Fruit fly (Drosophila melanogaster): ENCODE measurements around the gene RpS13.

DNA sequence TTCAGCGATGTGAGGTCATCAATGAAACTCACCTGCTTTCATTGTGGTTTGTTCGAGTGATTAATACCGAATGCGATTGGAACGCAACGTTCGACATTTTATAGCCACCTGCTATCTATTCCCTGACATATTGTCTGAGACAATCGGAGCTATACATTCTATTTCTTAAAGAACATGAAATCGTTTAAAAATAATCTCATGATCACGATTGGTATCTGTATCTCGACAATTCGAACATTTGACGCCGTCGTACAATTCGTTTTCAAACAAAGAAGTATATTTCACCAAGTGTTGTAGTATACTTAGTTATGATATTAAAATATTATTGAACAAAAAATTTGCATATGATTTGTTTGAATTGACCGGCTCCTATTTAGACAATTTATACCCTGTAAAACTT lies 30.4 kb upstream of the RpS13 start, which contains the start of gene Peritrophin-15b:
- TF ChIP-seq CG7745 (tag; optimal IDR thresholded peaks at IDR 0.05) (no peak), CG9932 (GFP tag; IDR thresholded peaks at IDR 0.05) (no peak), pho (GFP tag; optimal IDR thresholded peaks at IDR 0.05) (no peak), CG6689 (GFP tag; IDR thresholded peaks at IDR 0.05) (no peak), Fer1 (GFP tag; optimal IDR thresholded peaks at IDR 0.05) (no peak), CG9797 (GFP tag; optimal IDR thresholded peaks at IDR 0.05) (no peak), CG6654 (GFP tag; optimal IDR thresholded peaks at IDR 0.05) (no peak), slou (GFP tag; optimal IDR thresholded peaks at IDR 0.05) (no peak), CG6254 (GFP tag; optimal IDR thresholded peaks at IDR 0.05) (no peak), CG11504 (tag; optimal IDR thresholded peaks at IDR 0.05) (no peak), chif (GFP tag; optimal IDR thresholded peaks at IDR 0.05) (no peak), CG15269 (tag; optimal IDR thresholded peaks at IDR 0.05) (no peak), CoRest (tag; optimal IDR thresholded peaks at IDR 0.05) (no peak)

Measured in whole organism, embryonic.